Fruit fly (Drosophila melanogaster) whole organism: ENCODE data around the gene CG5611.

Experiments used
- CG8478 ChIP-seq: fragments of >200 bp; optimal IDR thresholded peaks from 2 replicates; lab custom pipeline; 2018; ENCODE audit warnings: inconsistent platforms
- pan ChIP-seq: fragments of >200 bp; optimal IDR thresholded peaks from 2 replicates; lab custom pipeline; 2017
- usp ChIP-seq: fragments of >200 bp; optimal IDR thresholded peaks from 2 replicates; lab custom pipeline; 2017; ENCODE audit warnings: missing biosample characterization, missing genetic modification characterization, mixed read lengths

- no peak for TF ChIP-seq usp (GFP tag; lab: Kevin White, UChicago)
- TF ChIP-seq CG8478 (lab: Kevin White, UChicago): no peak
- TF ChIP-seq pan (lab: Kevin White, UChicago): no peak
These were observed 25.5 kb upstream of the CG5611 start for dm6 chr3R:27661389-27661788.
